Worm (Caenorhabditis elegans): ENCODE data around the gene Y42A5A.5.

The Y42A5A.5 gene

ce11 chrV:11075209-11076027, 34.1 kb downstream of the Y42A5A.5 start (continued):
- TF ChIP-seq arid-1 (GFP tag; conservative IDR thresholded peaks at IDR 0.05): no peak; the same call in 1 of the 2 replicates
- TF ChIP-seq unc-130 (GFP tag; optimal IDR thresholded peaks at IDR 0.05): no peak
- peak; percentile 72 for TF ChIP-seq rbr-2 (tag; optimal IDR thresholded peaks at IDR 0.05)
- TF ChIP-seq madf-5 (GFP tag; IDR thresholded peaks at IDR 0.05): no peak
- no peak for TF ChIP-seq madf-9 (GFP tag; conservative IDR thresholded peaks at IDR 0.05)
- no peak for TF ChIP-seq ceh-28 (tag; optimal IDR thresholded peaks at IDR 0.05)
- peak; percentile 27 for TF ChIP-seq mep-1 (tag; optimal IDR thresholded peaks at IDR 0.05)
- no peak for TF ChIP-seq tra-1 (GFP tag; IDR thresholded peaks at IDR 0.05)
- no peak for TF ChIP-seq nhr-41 (GFP tag; IDR thresholded peaks at IDR 0.05)
- no peak for TF ChIP-seq Y5F2A.4 (GFP tag; optimal IDR thresholded peaks at IDR 0.05)
- peak; percentile 21 for TF ChIP-seq hlh-11 (tag; optimal IDR thresholded peaks at IDR 0.05)
- TF ChIP-seq ceh-20 (GFP tag; IDR thresholded peaks at IDR 0.05): no peak
- no peak for TF ChIP-seq F44E2.7 (GFP tag; IDR thresholded peaks at IDR 0.05)
- TF ChIP-seq lsy-2 (tag; optimal IDR thresholded peaks at IDR 0.05): peak in 1 of 2 experiments; percentile 27
- no peak; the same call in 1 of the 2 replicates for TF ChIP-seq lin-29 (GFP tag; IDR thresholded peaks at IDR 0.05)
- no peak for TF ChIP-seq daf-12 (tag; optimal IDR thresholded peaks at IDR 0.05)
- TF ChIP-seq Y75B8A.6 (GFP tag; IDR thresholded peaks at IDR 0.05): no peak
- TF ChIP-seq hlh-30 (tag; optimal IDR thresholded peaks at IDR 0.05; ENCODE audit: insufficient read depth): peak; percentile 65
- TF ChIP-seq mdl-1 (tag; optimal IDR thresholded peaks at IDR 0.05): peak in 1 of 2 experiments; percentile 81
- TF ChIP-seq skn-1 (tag; optimal IDR thresholded peaks at IDR 0.05): no peak
- TF ChIP-seq nhr-102 (tag; optimal IDR thresholded peaks at IDR 0.05): no peak
- TF ChIP-seq lin-39 (tag; optimal IDR thresholded peaks at IDR 0.05): no peak
- no peak for TF ChIP-seq gei-8 (GFP tag; optimal IDR thresholded peaks at IDR 0.05)
- TF ChIP-seq ZK546.5 (tag; optimal IDR thresholded peaks at IDR 0.05): no peak
- TF ChIP-seq dmd-9 (GFP tag; IDR thresholded peaks at IDR 0.05): 0 out of 2 replicates have a peak, but pooled peaks have one; percentile 9
- no peak for TF ChIP-seq nhr-76 (tag; optimal IDR thresholded peaks at IDR 0.05)
- no peak for TF ChIP-seq lir-3 (tag; optimal IDR thresholded peaks at IDR 0.05)
- TF ChIP-seq nhr-42 (GFP tag; IDR thresholded peaks at IDR 0.05): no peak
- TF ChIP-seq Y48G9A.11 (GFP tag; IDR thresholded peaks at IDR 0.05): peak; percentile 54; the same call in 1 of the 2 replicates
- no peak for TF ChIP-seq lin-13 (GFP tag; optimal IDR thresholded peaks at IDR 0.05)
- no peak for TF ChIP-seq dmd-6 (GFP tag; IDR thresholded peaks at IDR 0.05)

ce11 chrV:11074448-11074847, 35.1 kb downstream of the Y42A5A.5 start, which contains the start of gene act-3:
act-3 (minus strand) TSS chrV:11074498.
- TF ChIP-seq daf-16 (GFP tag; optimal IDR thresholded peaks at IDR 0.05): peak in 1 of 2 experiments; percentile 47
- no peak for TF ChIP-seq daf-16 (tag; optimal IDR thresholded peaks at IDR 0.05)
- TF ChIP-seq hlh-30 (tag; optimal IDR thresholded peaks at IDR 0.05; ENCODE audit: insufficient read depth): no peak
- no peak for TF ChIP-seq ZK337.2 (GFP tag; IDR thresholded peaks at IDR 0.05)
- TF ChIP-seq F10B5.3 (tag; optimal IDR thresholded peaks at IDR 0.05): no peak
- no peak for TF ChIP-seq nhr-42 (GFP tag; IDR thresholded peaks at IDR 0.05)
- TF ChIP-seq dve-1 (tag; optimal IDR thresholded peaks at IDR 0.05; ENCODE audit: insufficient read depth): no peak
- TF ChIP-seq egl-43 (GFP tag; IDR thresholded peaks at IDR 0.05): no peak
- no peak for TF ChIP-seq lin-1 (GFP tag; IDR thresholded peaks at IDR 0.05)
- no peak for TF ChIP-seq nhr-77 (tag; optimal IDR thresholded peaks at IDR 0.05)
- peak; percentile 22 for TF ChIP-seq nhr-28 (tag; optimal IDR thresholded peaks at IDR 0.05)
- TF ChIP-seq spr-3 (GFP tag; optimal IDR thresholded peaks at IDR 0.05): no peak
- no peak for TF ChIP-seq php-3 (GFP tag; IDR thresholded peaks at IDR 0.05)
- TF ChIP-seq cey-2 (tag; optimal IDR thresholded peaks at IDR 0.05; ENCODE audit: borderline replicate concordance, insufficient read depth): no peak
- peak; percentile 9 for TF ChIP-seq mxl-3 (GFP tag; optimal IDR thresholded peaks at IDR 0.05)
- TF ChIP-seq lin-15B (tag; optimal IDR thresholded peaks at IDR 0.05): no peak
- no peak for TF ChIP-seq lin-29 (GFP tag; IDR thresholded peaks at IDR 0.05)
- no peak for TF ChIP-seq ceh-82 (tag; optimal IDR thresholded peaks at IDR 0.05)
- no peak for TF ChIP-seq nhr-48 (tag; optimal IDR thresholded peaks at IDR 0.05)
- TF ChIP-seq mes-2 (tag; optimal IDR thresholded peaks at IDR 0.05; ENCODE audit: poor library complexity, severe bottlenecking): no peak
- TF ChIP-seq set-16 (GFP tag; IDR thresholded peaks at IDR 0.05): peak; percentile 45
- TF ChIP-seq ctbp-1 (GFP tag; IDR thresholded peaks at IDR 0.05): 0 out of 2 replicates have a peak, but pooled peaks have one; percentile 10
